Worm (Caenorhabditis elegans) whole organism, young adult: ENCODE data around the gene T20G5.8.

Source experiments
- B0336.3 ChIP-seq: fragments of 200-800 bp; sonication (Bioruptor generic); IDR thresholded peaks from 2 replicates; pipeline ENCODE4 v1.3.6; 2022; ENCODE audit warnings: missing genetic modification characterization, missing compliant biosample characterization
- C17E4.6 ChIP-seq: fragments of 200-800 bp; sonication (Bioruptor generic); IDR thresholded peaks from 2 replicates; pipeline ENCODE4 v1.3.6; 2022; ENCODE audit warnings: missing genetic modification reagents, missing genetic modification characterization, missing compliant biosample characterization
- F23B12.7 ChIP-seq: sonication (generic microtip); optimal IDR thresholded peaks from 2 replicates; lab custom pipeline; 2017; ENCODE audit warnings: missing genetic modification characterization, mild to moderate bottlenecking, missing compliant biosample characterization, antibody characterized with exemption, moderate library complexity; ENCODE audit not compliant: insufficient read depth
- F39B2.1 ChIP-seq: fragments of 200-800 bp; sonication (Bioruptor generic); IDR thresholded peaks from 2 replicates; pipeline ENCODE4 v1.3.6; 2022; ENCODE audit warnings: missing genetic modification reagents, missing genetic modification characterization, missing compliant biosample characterization
- K12H6.12 ChIP-seq: fragments of 200-800 bp; sonication (Bioruptor generic); optimal IDR thresholded peaks from 2 replicates; lab custom pipeline; 2018; ENCODE audit warnings: mild to moderate bottlenecking, missing genetic modification characterization, missing compliant biosample characterization
- Y53F4B.3 ChIP-seq: fragments of 200-800 bp; sonication (Bioruptor generic); IDR thresholded peaks from 2 replicates; pipeline ENCODE4 v1.3.6; 2022; ENCODE audit warnings: missing genetic modification reagents, missing genetic modification characterization, missing compliant biosample characterization
- Y56A3A.18 ChIP-seq: fragments of 200-800 bp; sonication (Bioruptor generic); IDR thresholded peaks from 2 replicates; pipeline ENCODE4 v1.3.6; 2022; ENCODE audit warnings: missing genetic modification reagents, missing genetic modification characterization, missing compliant biosample characterization
- Y67H2A.10 ChIP-seq: fragments of 200-800 bp; sonication (Bioruptor generic); conservative IDR thresholded peaks from 2 replicates; pipeline ENCODE4 v1.3.6; 2022; ENCODE audit warnings: missing genetic modification reagents, missing genetic modification characterization, missing compliant biosample characterization
- Y79H2A.3 ChIP-seq: fragments of 200-800 bp; sonication (Bioruptor generic); conservative IDR thresholded peaks from 2 replicates; pipeline ENCODE4 v1.3.6; 2022; ENCODE audit warnings: missing genetic modification reagents, missing genetic modification characterization, missing compliant biosample characterization
- ZK185.1 ChIP-seq: sonication (generic microtip); optimal IDR thresholded peaks from 2 replicates; lab custom pipeline; 2016; ENCODE audit warnings: mild to moderate bottlenecking, missing genetic modification characterization, missing compliant biosample characterization; ENCODE audit not compliant: poor library complexity, severe bottlenecking
- akir-1 ChIP-seq: fragments of 200-800 bp; sonication (Bioruptor generic); optimal IDR thresholded peaks from 2 replicates; lab custom pipeline; 2018; ENCODE audit warnings: mild to moderate bottlenecking, missing genetic modification characterization, moderate library complexity, missing compliant biosample characterization
- athp-1 ChIP-seq: sonication (generic microtip); optimal IDR thresholded peaks from 2 replicates; lab custom pipeline; 2017; ENCODE audit warnings: mild to moderate bottlenecking, missing genetic modification characterization, missing compliant biosample characterization
- attf-3 ChIP-seq: fragments of 200-800 bp; sonication (Bioruptor generic); conservative IDR thresholded peaks from 2 replicates; pipeline ENCODE4 v1.3.6; 2022; ENCODE audit warnings: missing genetic modification reagents, missing genetic modification characterization, missing compliant biosample characterization
- bed-1 ChIP-seq: fragments of 200-800 bp; sonication (Bioruptor generic); IDR thresholded peaks from 2 replicates; pipeline ENCODE4 v1.3.6; 2022; ENCODE audit warnings: missing genetic modification reagents, missing genetic modification characterization, missing compliant biosample characterization
- ceh-79 ChIP-seq: sonication (generic microtip); optimal IDR thresholded peaks from 2 replicates; lab custom pipeline; 2017; ENCODE audit warnings: mild to moderate bottlenecking, missing genetic modification characterization, missing compliant biosample characterization
- efl-1 ChIP-seq: fragments of 150-350 bp; optimal IDR thresholded peaks from 2 replicates; lab custom pipeline; 2014; ENCODE audit warnings: missing biosample characterization, missing genetic modification reagents, missing genetic modification characterization
- egl-18 ChIP-seq: fragments of 200-800 bp; sonication (Bioruptor generic); IDR thresholded peaks from 2 replicates; pipeline ENCODE4 v1.3.6; 2022; ENCODE audit warnings: missing genetic modification reagents, missing genetic modification characterization, missing compliant biosample characterization
- egl-44 ChIP-seq: fragments of 200-800 bp; sonication (Bioruptor generic); IDR thresholded peaks from 2 replicates; pipeline ENCODE4 v1.3.6; 2022; ENCODE audit warnings: missing genetic modification reagents, missing genetic modification characterization, missing compliant biosample characterization
- ekl-4 ChIP-seq: fragments of 200-800 bp; sonication (Bioruptor generic); IDR thresholded peaks from 2 replicates; pipeline ENCODE4 v1.3.6; 2022; ENCODE audit warnings: missing genetic modification reagents, missing genetic modification characterization, missing compliant biosample characterization
- fkh-3 ChIP-seq: sonication (generic microtip); optimal IDR thresholded peaks from 2 replicates; lab custom pipeline; 2016; ENCODE audit warnings: mild to moderate bottlenecking, missing genetic modification characterization, missing compliant biosample characterization
- him-1 ChIP-seq: sonication (generic microtip); optimal IDR thresholded peaks from 2 replicates; lab custom pipeline; 2016; ENCODE audit warnings: missing genotype, missing genetic modification reagents, missing genetic modification characterization, missing compliant biosample characterization
- hlh-12 ChIP-seq: sonication (generic microtip); optimal IDR thresholded peaks from 2 replicates; lab custom pipeline; 2016; ENCODE audit warnings: missing genetic modification characterization, missing compliant biosample characterization
- hmg-1.2 ChIP-seq: fragments of 200-800 bp; sonication (Bioruptor generic); IDR thresholded peaks from 2 replicates; pipeline ENCODE4 v1.3.6; 2022; ENCODE audit warnings: missing genetic modification reagents, missing genetic modification characterization, missing compliant biosample characterization
- hrde-1 ChIP-seq: sonication (generic microtip); optimal IDR thresholded peaks from 2 replicates; lab custom pipeline; 2016; ENCODE audit warnings: missing genetic modification characterization, mild to moderate bottlenecking, missing compliant biosample characterization, moderate library complexity, missing genotype, missing genetic modification reagents, borderline replicate concordance
- hsf-1 ChIP-seq: fragments of 200-800 bp; sonication (Bioruptor generic); IDR thresholded peaks from 2 replicates; pipeline ENCODE4 v1.3.6; 2022; ENCODE audit warnings: missing genetic modification reagents, missing genetic modification characterization, missing compliant biosample characterization
- let-607 ChIP-seq, 2 experiments: fragments of 200-800 bp in 1 of 2; sonication (Bioruptor generic) in 1 of 2; sonication (generic microtip) in 1 of 2; optimal IDR thresholded peaks; 2 replicates each; lab custom pipeline; 2016 to 2018; ENCODE audit warnings: mild to moderate bottlenecking in 2 of 2, missing compliant biosample characterization in 2 of 2, missing genetic modification characterization in 2 of 2, moderate library complexity in 2 of 2, missing genotype in 1 of 2
- lin-40 ChIP-seq: sonication (generic microtip); optimal IDR thresholded peaks from 2 replicates; lab custom pipeline; 2016; ENCODE audit warnings: missing genetic modification characterization, mild to moderate bottlenecking, missing compliant biosample characterization, missing genotype, missing genetic modification reagents
- lin-54 ChIP-seq: fragments of 200-800 bp; sonication (Bioruptor generic); optimal IDR thresholded peaks from 2 replicates; lab custom pipeline; 2018; ENCODE audit warnings: mild to moderate bottlenecking, missing genetic modification characterization, missing compliant biosample characterization
- lsl-1 ChIP-seq: fragments of 200-800 bp; sonication (Bioruptor generic); optimal IDR thresholded peaks from 2 replicates; lab custom pipeline; 2018; ENCODE audit warnings: mild to moderate bottlenecking, missing genetic modification characterization, moderate library complexity, missing compliant biosample characterization
- madf-10 ChIP-seq: sonication (generic microtip); optimal IDR thresholded peaks from 2 replicates; lab custom pipeline; 2016; ENCODE audit warnings: mild to moderate bottlenecking, missing genetic modification characterization, missing compliant biosample characterization
- mcd-1 ChIP-seq: fragments of 200-800 bp; sonication (Bioruptor generic); IDR thresholded peaks from 2 replicates; pipeline ENCODE4 v1.3.6; 2022; ENCODE audit warnings: missing genetic modification reagents, missing genetic modification characterization, missing compliant biosample characterization
- mes-4 ChIP-seq: sonication (generic microtip); optimal IDR thresholded peaks from 2 replicates; lab custom pipeline; 2016; ENCODE audit warnings: missing genotype, missing genetic modification characterization, missing compliant biosample characterization
- nfya-1 ChIP-seq: sonication (generic microtip); optimal IDR thresholded peaks from 2 replicates; lab custom pipeline; 2017; ENCODE audit warnings: antibody characterized with exemption, missing compliant biosample characterization, missing genetic modification characterization, borderline replicate concordance; ENCODE audit not compliant: insufficient read depth
- nfyb-1 ChIP-seq: fragments of 200-800 bp; sonication (Bioruptor generic); IDR thresholded peaks from 2 replicates; pipeline ENCODE4 v1.3.6; 2022; ENCODE audit warnings: missing genetic modification reagents, missing genetic modification characterization, missing compliant biosample characterization
- nhr-120 ChIP-seq: fragments of 200-800 bp; sonication (Bioruptor generic); IDR thresholded peaks from 2 replicates; pipeline ENCODE4 v1.3.6; 2022; ENCODE audit warnings: missing genetic modification characterization, missing compliant biosample characterization
- nhr-90 ChIP-seq: sonication (generic microtip); optimal IDR thresholded peaks from 2 replicates; lab custom pipeline; 2016; ENCODE audit warnings: missing genotype, mild to moderate bottlenecking, missing genetic modification characterization, missing compliant biosample characterization
- pha-4 ChIP-seq: fragments of 150-350 bp; sonication (generic microtip); optimal IDR thresholded peaks from 2 replicates; lab custom pipeline; 2014; ENCODE audit warnings: missing biosample characterization, missing genetic modification reagents, missing genetic modification characterization
- snpc-1.1 ChIP-seq: sonication (generic microtip); optimal IDR thresholded peaks from 2 replicates; lab custom pipeline; 2017; ENCODE audit warnings: missing genetic modification characterization, mild to moderate bottlenecking, missing compliant biosample characterization, antibody characterized with exemption, moderate library complexity, missing genotype, missing genetic modification reagents; ENCODE audit not compliant: insufficient read depth
- unc-130 ChIP-seq: sonication (generic microtip); optimal IDR thresholded peaks from 2 replicates; lab custom pipeline; 2016; ENCODE audit warnings: missing genetic modification reagents, missing genetic modification characterization, missing compliant biosample characterization
- unc-62 ChIP-seq: fragments of 150-350 bp; optimal IDR thresholded peaks from 2 replicates; lab custom pipeline; 2014; ENCODE audit warnings: missing biosample characterization, missing genetic modification reagents, missing genetic modification characterization
- xnd-1 ChIP-seq: sonication (generic microtip); optimal IDR thresholded peaks from 2 replicates; lab custom pipeline; 2016; ENCODE audit warnings: missing genotype, missing genetic modification reagents, missing genetic modification characterization, missing compliant biosample characterization
- zfh-2 ChIP-seq: fragments of 200-800 bp; sonication (Bioruptor generic); conservative IDR thresholded peaks from 2 replicates; pipeline ENCODE4 v1.3.6; 2022; ENCODE audit warnings: missing genetic modification reagents, missing genetic modification characterization, missing compliant biosample characterization
- ztf-18 ChIP-seq: sonication (generic microtip); optimal IDR thresholded peaks from 2 replicates; lab custom pipeline; 2016; ENCODE audit warnings: missing genotype, mild to moderate bottlenecking, missing genetic modification characterization, missing compliant biosample characterization
- ztf-26 ChIP-seq: sonication (generic microtip); optimal IDR thresholded peaks from 2 replicates; lab custom pipeline; 2017; ENCODE audit warnings: missing genetic modification characterization, missing compliant biosample characterization
- ztf-28 ChIP-seq: fragments of 200-800 bp; sonication (Bioruptor generic); IDR thresholded peaks from 2 replicates; pipeline ENCODE4 v1.3.6; 2022; ENCODE audit warnings: missing genetic modification reagents, missing genetic modification characterization, missing compliant biosample characterization
- ztf-3 ChIP-seq: fragments of 200-800 bp; sonication (Bioruptor generic); optimal IDR thresholded peaks from 2 replicates; lab custom pipeline; 2018; ENCODE audit warnings: mild to moderate bottlenecking, missing genetic modification characterization, missing compliant biosample characterization
- ztf-6 ChIP-seq: fragments of 200-800 bp; sonication (Bioruptor generic); IDR thresholded peaks from 2 replicates; pipeline ENCODE4 v1.3.6; 2022; ENCODE audit warnings: missing genetic modification reagents, missing genetic modification characterization, missing compliant biosample characterization

Gene T20G5.8

DNA sequence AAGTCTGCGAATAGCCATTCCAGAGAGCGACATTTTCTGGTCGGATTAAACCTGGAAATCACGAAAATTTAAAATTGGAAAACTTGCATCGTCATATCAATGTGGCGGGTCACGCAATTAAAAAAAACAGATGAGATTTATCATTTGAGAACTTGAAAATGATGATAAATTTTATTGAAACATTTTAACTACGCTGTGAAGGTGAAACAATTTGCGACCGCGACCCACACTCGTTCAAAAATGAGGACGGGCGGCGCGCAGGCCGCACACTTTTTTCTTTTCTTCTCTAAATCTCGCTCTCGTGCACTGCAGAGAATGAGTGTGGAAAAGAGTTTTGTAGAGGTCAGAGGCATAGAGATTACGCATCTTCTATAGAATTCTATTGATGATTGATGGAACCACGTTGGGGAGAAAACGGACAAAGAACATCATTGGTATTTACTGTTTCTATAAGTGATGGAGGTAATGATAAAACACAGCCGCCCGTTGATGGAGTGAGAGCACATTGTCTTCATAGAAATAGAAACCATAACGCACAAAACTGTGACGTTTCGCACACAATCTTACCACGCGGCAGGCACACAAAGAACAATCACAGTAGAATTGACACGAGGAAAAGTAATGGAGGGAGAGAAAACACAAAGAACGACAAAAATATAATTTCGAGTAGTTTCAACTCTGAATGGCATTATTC lies 17.6 kb downstream of the T20G5.8 start, which contains the start of gene cts-1 (continued):
- TF ChIP-seq hsf-1 (GFP tag; lab: Robert Waterston, UW) (no peak), efl-1 (GFP tag; lab: Kevin White, UChicago) (peak; percentile 41), ztf-26 (peak; percentile 7), ekl-4 (GFP tag; lab: Robert Waterston, UW) (no peak), ztf-6 (no peak), ztf-18 (tag; lab: Kevin White, UChicago) (peak; percentile 54), hlh-12 (tag; lab: Kevin White, UChicago) (no peak)

DNA sequence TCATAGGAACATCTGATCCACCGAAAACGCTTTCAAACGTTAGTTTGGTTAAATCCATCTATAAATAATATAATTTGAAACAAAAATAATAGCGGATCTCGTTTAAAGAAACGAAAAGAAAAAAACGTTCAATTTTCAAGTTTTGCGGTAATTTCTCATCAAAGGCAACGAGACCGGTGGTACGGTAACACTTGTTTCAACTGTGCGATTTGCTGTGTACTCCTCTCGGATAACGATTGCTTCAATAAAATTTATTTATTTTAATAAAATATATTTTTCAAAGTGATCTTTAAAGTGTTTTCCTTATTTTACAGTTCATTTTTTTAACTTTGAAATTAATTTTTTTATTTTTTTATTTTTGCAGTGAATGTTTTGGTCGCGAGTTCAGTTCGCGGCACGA lies 19.4 kb downstream of the T20G5.8 start, which contains the start of the genes rde-4 and cox-14:
Gene rde-4 (minus strand): TSS at position 60 of the 400 bp plus-strand sequence.
Gene cox-14 (plus strand): TSS at position 356 of the 400 bp plus-strand sequence.
- TF ChIP-seq Y53F4B.3 (GFP tag; lab: Robert Waterston, UW): no peak
- no peak for TF ChIP-seq hmg-1.2 (GFP tag; lab: Robert Waterston, UW)
- TF ChIP-seq let-607 (tag; optimal IDR thresholded peaks at IDR 0.05; lab: Kevin White, UChicago): peak in 1 of 2 experiments; percentile 50
- peak; percentile 88 for TF ChIP-seq lsl-1 (GFP tag; lab: Kevin White, UChicago)
- TF ChIP-seq ZK185.1: peak; percentile 39
- TF ChIP-seq Y56A3A.18 (GFP tag; lab: Robert Waterston, UW): no peak
- TF ChIP-seq F39B2.1 (GFP tag; lab: Robert Waterston, UW): no peak
- TF ChIP-seq pha-4 (tag; lab: Kevin White, UChicago): peak; percentile 32
- TF ChIP-seq xnd-1 (tag; lab: Kevin White, UChicago): peak; percentile 22
- TF ChIP-seq ztf-28 (GFP tag; lab: Robert Waterston, UW): no peak
- no peak for TF ChIP-seq nhr-120 (GFP tag; lab: Robert Waterston, UW)
- no peak for TF ChIP-seq egl-44 (GFP tag; lab: Robert Waterston, UW)
- peak; percentile 62 for TF ChIP-seq lin-54 (GFP tag; lab: Kevin White, UChicago)
- TF ChIP-seq K12H6.12: no peak
- TF ChIP-seq nfyb-1 (GFP tag; lab: Robert Waterston, UW): no peak
- no peak for TF ChIP-seq mcd-1 (GFP tag; lab: Robert Waterston, UW)
- no peak for TF ChIP-seq Y79H2A.3
- no peak for TF ChIP-seq C17E4.6 (GFP tag; lab: Robert Waterston, UW)
- TF ChIP-seq bed-1 (GFP tag; lab: Robert Waterston, UW): no peak
- TF ChIP-seq unc-62: no peak
- no peak for TF ChIP-seq him-1 (tag; lab: Kevin White, UChicago)
- no peak for TF ChIP-seq ztf-3 (GFP tag; lab: Kevin White, UChicago)
- TF ChIP-seq Y67H2A.10: no peak
- TF ChIP-seq fkh-3 (tag; lab: Kevin White, UChicago): no peak
- TF ChIP-seq madf-10 (tag; lab: Kevin White, UChicago): peak; percentile 23
- TF ChIP-seq B0336.3 (GFP tag; lab: Robert Waterston, UW): no peak
- no peak for TF ChIP-seq mes-4
- no peak for TF ChIP-seq ceh-79 (tag; lab: Kevin White, UChicago)
- TF ChIP-seq snpc-1.1 (tag; lab: Kevin White, UChicago): no peak
- no peak for TF ChIP-seq egl-18 (GFP tag; lab: Robert Waterston, UW)
- no peak for TF ChIP-seq nfya-1 (tag; lab: Kevin White, UChicago)
- peak; percentile 72 for TF ChIP-seq F23B12.7
- TF ChIP-seq zfh-2 (GFP tag; lab: Robert Waterston, UW): no peak
- TF ChIP-seq lin-40 (tag; lab: Kevin White, UChicago): no peak
- no peak for TF ChIP-seq attf-3 (GFP tag; lab: Robert Waterston, UW)
- no peak for TF ChIP-seq nhr-90 (tag; lab: Kevin White, UChicago)
- no peak for TF ChIP-seq akir-1 (GFP tag; lab: Kevin White, UChicago)
- TF ChIP-seq hrde-1 (tag; lab: Kevin White, UChicago): no peak
- no peak for TF ChIP-seq unc-130 (GFP tag; lab: Kevin White, UChicago)
- TF ChIP-seq athp-1 (tag; lab: Kevin White, UChicago): no peak
